Worm (Caenorhabditis elegans) whole organism, late embryonic: ENCODE results near the gene stip-1.

Experiments used
- C38D4.7 ChIP-seq: fragments of 200-800 bp; sonication (Bioruptor generic); optimal IDR thresholded peaks from 2 replicates; lab custom pipeline; 2018; ENCODE audit warnings: mild to moderate bottlenecking, missing genetic modification characterization, moderate library complexity, missing compliant biosample characterization
- ceh-18 ChIP-seq: sonication (generic microtip); optimal IDR thresholded peaks from 2 replicates; lab custom pipeline; 2016; ENCODE audit warnings: missing genetic modification characterization, missing compliant biosample characterization
- ceh-19 ChIP-seq: fragments of 200-800 bp; sonication (Bioruptor generic); optimal IDR thresholded peaks from 2 replicates; lab custom pipeline; 2018; ENCODE audit warnings: mild to moderate bottlenecking, missing genetic modification characterization, missing compliant biosample characterization
- ceh-24 ChIP-seq: sonication (generic microtip); optimal IDR thresholded peaks from 2 replicates; lab custom pipeline; 2016; ENCODE audit warnings: mild to moderate bottlenecking, missing genetic modification characterization, missing compliant biosample characterization
- ceh-34 ChIP-seq: sonication (generic microtip); optimal IDR thresholded peaks from 2 replicates; lab custom pipeline; 2016; ENCODE audit warnings: mild to moderate bottlenecking, missing genetic modification characterization, missing compliant biosample characterization
- ceh-45 ChIP-seq: fragments of 200-800 bp; sonication (Bioruptor generic); IDR thresholded peaks from 2 replicates; pipeline ENCODE4 v1.3.6; 2022; ENCODE audit warnings: missing genetic modification reagents, missing genetic modification characterization, missing compliant biosample characterization
- ceh-9 ChIP-seq: sonication (generic microtip); optimal IDR thresholded peaks from 2 replicates; lab custom pipeline; 2016; ENCODE audit warnings: mild to moderate bottlenecking, missing genetic modification characterization, inconsistent platforms, missing compliant biosample characterization
- che-1 ChIP-seq: sonication (generic microtip); optimal IDR thresholded peaks from 2 replicates; lab custom pipeline; 2016; ENCODE audit warnings: mild to moderate bottlenecking, missing genetic modification characterization, missing compliant biosample characterization
- elt-2 ChIP-seq: sonication (generic microtip); optimal IDR thresholded peaks from 2 replicates; lab custom pipeline; 2016; ENCODE audit warnings: missing genetic modification reagents, missing genetic modification characterization, missing compliant biosample characterization
- ets-4 ChIP-seq: sonication (generic microtip); optimal IDR thresholded peaks from 2 replicates; lab custom pipeline; 2016; ENCODE audit warnings: missing genetic modification characterization, missing compliant biosample characterization
- fkh-10 ChIP-seq: fragments of 150-350 bp; optimal IDR thresholded peaks from 2 replicates; lab custom pipeline; 2014; ENCODE audit warnings: missing biosample characterization, missing genetic modification reagents, missing genetic modification characterization
- hlh-13 ChIP-seq: fragments of 200-800 bp; sonication (Bioruptor generic); optimal IDR thresholded peaks from 2 replicates; lab custom pipeline; 2018; ENCODE audit warnings: mild to moderate bottlenecking, missing genetic modification characterization, missing compliant biosample characterization
- hlh-15 ChIP-seq: sonication (generic microtip); optimal IDR thresholded peaks from 2 replicates; lab custom pipeline; 2016; ENCODE audit warnings: missing genetic modification characterization, missing compliant biosample characterization
- hlh-6 ChIP-seq: sonication (generic microtip); optimal IDR thresholded peaks from 2 replicates; lab custom pipeline; 2016; ENCODE audit warnings: missing genotype, missing genetic modification characterization, missing compliant biosample characterization
- lin-11 ChIP-seq: fragments of 200-800 bp; sonication (Bioruptor generic); optimal IDR thresholded peaks from 2 replicates; lab custom pipeline; 2018; ENCODE audit warnings: mild to moderate bottlenecking, missing genetic modification characterization, missing compliant biosample characterization
- mec-3 ChIP-seq: sonication (generic microtip); optimal IDR thresholded peaks from 2 replicates; lab custom pipeline; 2016; ENCODE audit warnings: borderline replicate concordance, missing genetic modification characterization, missing compliant biosample characterization
- odd-2 ChIP-seq: sonication (generic microtip); optimal IDR thresholded peaks from 2 replicates; lab custom pipeline; 2017; ENCODE audit warnings: antibody characterized with exemption, mild to moderate bottlenecking, missing genetic modification characterization, missing compliant biosample characterization
- pat-9 ChIP-seq: fragments of 200-800 bp; sonication (Bioruptor generic); optimal IDR thresholded peaks from 2 replicates; lab custom pipeline; 2018; ENCODE audit warnings: mild to moderate bottlenecking, missing genetic modification characterization, moderate library complexity, missing compliant biosample characterization
- pha-2 ChIP-seq: sonication (generic microtip); optimal IDR thresholded peaks from 2 replicates; lab custom pipeline; 2017; ENCODE audit warnings: mild to moderate bottlenecking, missing genetic modification characterization, missing compliant biosample characterization
- pha-4 ChIP-seq: fragments of 150-350 bp; optimal IDR thresholded peaks from 2 replicates; lab custom pipeline; 2018; ENCODE audit warnings: missing biosample characterization, missing genetic modification reagents, missing genetic modification characterization
- pros-1 ChIP-seq: fragments of 150-350 bp; optimal IDR thresholded peaks from 2 replicates; lab custom pipeline; 2014; ENCODE audit warnings: missing biosample characterization, missing genetic modification reagents, missing genetic modification characterization
- sox-2 ChIP-seq: fragments of 200-800 bp; sonication (Bioruptor generic); IDR thresholded peaks from 2 replicates; pipeline ENCODE4 v1.3.6; 2022; ENCODE audit warnings: missing genetic modification reagents, missing genetic modification characterization, missing compliant biosample characterization
- sox-4 ChIP-seq: sonication (generic microtip); optimal IDR thresholded peaks from 2 replicates; lab custom pipeline; 2017; ENCODE audit warnings: mild to moderate bottlenecking, missing genetic modification characterization, inconsistent platforms, missing compliant biosample characterization
- syd-9 ChIP-seq: sonication (generic microtip); optimal IDR thresholded peaks from 2 replicates; lab custom pipeline; 2016; ENCODE audit warnings: mild to moderate bottlenecking, missing genetic modification characterization, moderate library complexity, missing compliant biosample characterization
- tbx-2 ChIP-seq: sonication (generic microtip); optimal IDR thresholded peaks from 2 replicates; lab custom pipeline; 2016; ENCODE audit warnings: missing genetic modification characterization, missing compliant biosample characterization
- tbx-7 ChIP-seq: sonication (generic microtip); optimal IDR thresholded peaks from 2 replicates; lab custom pipeline; 2016; ENCODE audit warnings: missing genotype, missing genetic modification characterization, missing compliant biosample characterization
- ttx-3 ChIP-seq: sonication (generic microtip); optimal IDR thresholded peaks from 2 replicates; lab custom pipeline; 2016; ENCODE audit warnings: missing genetic modification reagents, missing genetic modification characterization, missing compliant biosample characterization
- unc-3 ChIP-seq, 2 experiments: fragments of 200-800 bp in 1 of 2; sonication (Bioruptor generic) in 1 of 2; sonication (generic microtip) in 1 of 2; conservative IDR thresholded peaks in 1 of 2; optimal IDR thresholded peaks in 1 of 2; 2 replicates each; pipeline versions ENCODE4 v1.3.6 to Lab custom; 2016 to 2022; ENCODE audit warnings: missing compliant biosample characterization in 2 of 2, missing genetic modification characterization in 2 of 2, missing genetic modification reagents in 1 of 2
- unc-42 ChIP-seq: sonication (generic microtip); optimal IDR thresholded peaks from 2 replicates; lab custom pipeline; 2016; ENCODE audit warnings: missing genotype, missing genetic modification characterization, missing compliant biosample characterization
- unc-55 ChIP-seq: sonication (generic microtip); optimal IDR thresholded peaks from 2 replicates; lab custom pipeline; 2017; ENCODE audit warnings: missing biosample characterization, missing genetic modification reagents, missing genetic modification characterization
- zip-5 ChIP-seq: sonication (generic microtip); optimal IDR thresholded peaks from 2 replicates; lab custom pipeline; 2016; ENCODE audit warnings: missing genetic modification characterization, missing compliant biosample characterization

The stip-1 gene

DNA sequence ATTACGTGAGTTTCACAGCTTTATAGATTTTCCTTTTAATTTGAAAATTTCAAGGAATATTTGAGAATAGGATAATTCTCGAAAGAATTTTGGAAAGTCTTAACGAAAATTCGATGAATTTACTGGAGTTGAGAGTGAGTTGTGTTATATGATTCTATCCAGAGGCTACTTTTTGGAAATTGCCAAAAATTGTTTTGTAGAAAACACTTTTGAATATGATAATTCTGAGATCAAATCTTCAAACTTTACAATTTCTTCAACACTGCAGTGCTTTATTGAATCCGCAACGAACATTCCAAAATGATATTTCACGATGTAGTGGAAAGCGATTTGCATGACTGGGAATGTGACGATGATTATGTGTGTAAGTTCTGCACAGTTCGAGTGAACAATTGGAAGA lies 2.2 kb upstream of the stip-1 start, which contains the start of gene C07E3.8:
Gene C07E3.8, plus strand, starts transcription at position 301 of the 400 bp plus-strand sequence.
- no peak for TF ChIP-seq ceh-24 (tag; lab: Kevin White, UChicago)
- no peak for TF ChIP-seq ceh-18 (tag; lab: Kevin White, UChicago)
- no peak for TF ChIP-seq ets-4 (tag; lab: Kevin White, UChicago)
- no peak for TF ChIP-seq tbx-2 (tag; lab: Kevin White, UChicago)
- TF ChIP-seq elt-2 (tag; lab: Kevin White, UChicago) = no peak
- TF ChIP-seq zip-5 (tag; lab: Kevin White, UChicago) = no peak
- no peak for TF ChIP-seq hlh-13 (GFP tag; lab: Kevin White, UChicago)
- no peak for TF ChIP-seq syd-9
- TF ChIP-seq unc-55 (GFP tag; lab: Kevin White, UChicago) = no peak
- TF ChIP-seq ceh-19 = no peak
- TF ChIP-seq ceh-45 (GFP tag; lab: Robert Waterston, UW) = no peak
- no peak for TF ChIP-seq lin-11 (tag; lab: Kevin White, UChicago)
- no peak for TF ChIP-seq pha-2 (tag; lab: Kevin White, UChicago)
- no peak for TF ChIP-seq hlh-15
- no peak for TF ChIP-seq ttx-3 (tag; lab: Kevin White, UChicago)
- TF ChIP-seq ceh-9 (tag; lab: Kevin White, UChicago) = no peak

DNA sequence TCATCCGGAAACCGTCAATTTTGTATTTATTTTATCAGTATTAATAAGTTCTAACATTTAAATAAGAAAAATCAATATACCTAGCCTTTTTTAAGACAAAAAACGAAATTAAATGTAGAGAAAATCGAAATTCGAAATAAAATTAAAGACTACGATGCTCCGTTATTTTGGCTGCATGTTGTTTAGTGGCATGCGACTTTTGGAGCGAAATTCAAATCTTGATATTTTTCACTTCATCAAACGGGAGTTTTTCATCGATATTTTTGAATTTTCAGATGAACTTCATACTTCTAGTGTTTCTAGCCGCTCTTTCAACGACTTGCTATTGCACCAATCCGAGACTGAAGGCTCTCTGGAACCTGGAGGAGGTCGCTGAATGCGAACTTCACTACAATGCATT lies 675 bp upstream of the stip-1 start, which contains the start of gene C07E3.9:
Gene C07E3.9, plus strand, starts transcription at position 270 of the 400 bp plus-strand sequence.
- TF ChIP-seq lin-11 (tag; lab: Kevin White, UChicago) = no peak
- peak; percentile 66 for TF ChIP-seq unc-42 (tag; lab: Kevin White, UChicago)
- TF ChIP-seq, all 69 proteins: peak for 1

DNA sequence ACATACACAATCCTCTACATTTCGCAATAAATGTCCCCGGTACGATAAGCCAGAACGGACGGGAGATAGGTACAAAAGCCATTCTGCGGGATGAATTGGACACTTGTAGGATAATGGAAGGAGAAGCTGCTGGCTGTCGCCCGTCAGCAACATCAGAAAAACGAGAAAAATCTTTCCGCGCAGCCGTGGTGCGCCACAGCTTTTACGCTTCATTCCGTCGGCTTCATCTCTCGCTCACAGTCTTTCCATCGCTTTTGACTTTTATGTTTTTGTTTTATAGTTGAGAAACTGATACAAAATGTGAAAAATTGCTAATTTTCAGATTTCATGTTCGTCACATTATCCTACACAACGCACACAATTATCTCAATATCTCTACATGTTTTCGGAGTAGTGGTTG lies 3.7 kb downstream of the stip-1 start, which contains the start of gene C07E3.10:
Gene C07E3.10, plus strand, starts transcription at position 301 of the 400 bp plus-strand sequence.
- no peak for TF ChIP-seq tbx-7
- TF ChIP-seq hlh-6 (tag; lab: Kevin White, UChicago) = no peak
- TF ChIP-seq sox-2 (GFP tag; lab: Robert Waterston, UW) = no peak
- no peak for TF ChIP-seq ceh-45 (GFP tag; lab: Robert Waterston, UW)
- no peak for TF ChIP-seq unc-3 (GFP tag; conservative IDR thresholded peaks at IDR 0.05; lab: Robert Waterston, UW)
- no peak for TF ChIP-seq unc-3 (tag; optimal IDR thresholded peaks at IDR 0.05; lab: Kevin White, UChicago)
- no peak for TF ChIP-seq ceh-34 (tag; lab: Kevin White, UChicago)
- TF ChIP-seq ets-4 (tag; lab: Kevin White, UChicago) = no peak

DNA sequence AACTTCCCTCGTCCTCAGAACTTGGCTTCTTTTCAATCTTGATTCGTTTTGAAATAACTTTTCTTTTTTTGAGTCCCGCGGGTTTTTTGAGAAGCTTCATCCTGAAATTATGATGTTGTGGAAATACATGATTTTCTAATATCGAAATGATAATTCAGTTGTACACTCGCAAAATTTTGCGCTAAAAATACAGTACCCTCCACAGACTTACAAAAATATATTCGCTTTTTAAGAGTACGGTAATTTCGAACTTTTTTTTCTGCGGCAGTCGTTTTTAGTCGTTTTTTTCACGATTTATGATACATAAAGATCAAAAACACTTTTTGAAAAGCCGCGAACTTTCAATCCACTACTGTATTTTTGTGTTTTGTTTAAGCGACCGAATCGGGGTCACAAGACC lies 4.8 kb downstream of the stip-1 start, which contains the start of gene pro-2:
Gene pro-2, minus strand, starts transcription at position 101 of the 400 bp plus-strand sequence.
- no peak for TF ChIP-seq mec-3 (tag; lab: Kevin White, UChicago)
- TF ChIP-seq C38D4.7 = no peak
- TF ChIP-seq hlh-15 = no peak
- TF ChIP-seq pros-1 (tag; lab: Kevin White, UChicago) = no peak
- no peak for TF ChIP-seq pat-9
- no peak for TF ChIP-seq odd-2 (tag; lab: Kevin White, UChicago)
- TF ChIP-seq pha-2 (tag; lab: Kevin White, UChicago) = no peak
- no peak for TF ChIP-seq pha-4 (tag; lab: Kevin White, UChicago)
- no peak for TF ChIP-seq sox-2 (GFP tag; lab: Robert Waterston, UW)
- TF ChIP-seq sox-4 (tag; lab: Kevin White, UChicago) = no peak
- TF ChIP-seq fkh-10 (GFP tag; lab: Kevin White, UChicago) = no peak
- TF ChIP-seq, all 69 proteins: peak for 0

DNA sequence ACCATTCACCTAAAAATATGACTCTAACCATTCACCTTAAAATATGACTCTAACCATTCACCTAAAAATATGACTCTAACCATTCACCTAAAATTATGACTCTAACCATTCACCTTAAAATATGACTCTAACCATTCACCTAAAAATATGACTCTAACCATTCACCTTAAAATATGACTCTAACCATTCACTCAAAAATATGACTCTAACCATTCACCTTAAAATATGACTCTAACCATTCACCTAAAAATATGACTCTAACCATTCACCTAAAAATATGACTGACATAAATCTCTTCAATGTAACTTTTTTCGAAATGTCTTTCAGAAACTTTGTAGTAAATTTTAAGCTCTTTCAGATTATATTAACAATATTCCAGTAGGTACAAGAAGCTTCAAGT lies 13.7 kb downstream of the stip-1 start:
- TF ChIP-seq che-1 (tag; lab: Kevin White, UChicago) (peak; percentile 6), hlh-13 (GFP tag; lab: Kevin White, UChicago) (peak; percentile 56)
